Fruit fly (Drosophila melanogaster) whole organism, embryonic: ENCODE results near the gene upSET.
A peak's percentile ranks its signal among the peaks of the same experiment; 100 is the strongest.

Experiments used
- CG10431 ChIP-seq: fragments of 200-800 bp; sonication (Bioruptor generic); optimal IDR thresholded peaks from 3 replicates; lab custom pipeline; 2018; ENCODE audit warnings: missing biosample characterization, mild to moderate bottlenecking, missing genetic modification characterization
- CG10565 ChIP-seq: fragments of 200-800 bp; sonication (Bioruptor generic); optimal IDR thresholded peaks from 3 replicates; lab custom pipeline; 2016; ENCODE audit warnings: missing biosample characterization, mild to moderate bottlenecking, missing genetic modification characterization
- CG13624 ChIP-seq: fragments of 200-800 bp; sonication (Bioruptor generic); optimal IDR thresholded peaks from 2 replicates; lab custom pipeline; 2016; ENCODE audit warnings: missing biosample characterization, missing genetic modification characterization
- CG13775 ChIP-seq: fragments of 200-800 bp; sonication (Bioruptor generic); optimal IDR thresholded peaks from 3 replicates; lab custom pipeline; 2017; ENCODE audit warnings: missing biosample characterization, mild to moderate bottlenecking, missing genetic modification characterization
- CG15269 ChIP-seq: fragments of 200-800 bp; sonication (Bioruptor generic); optimal IDR thresholded peaks from 2 replicates; lab custom pipeline; 2018; ENCODE audit warnings: missing biosample characterization, mild to moderate bottlenecking, missing genetic modification characterization, moderate library complexity
- CG18476 ChIP-seq: fragments of 200-800 bp; sonication (Bioruptor generic); optimal IDR thresholded peaks from 2 replicates; lab custom pipeline; 2016; ENCODE audit warnings: missing biosample characterization, mild to moderate bottlenecking, missing genetic modification characterization
- CG18599 ChIP-seq: fragments of 200-800 bp; sonication (Bioruptor generic); optimal IDR thresholded peaks from 3 replicates; lab custom pipeline; 2017; ENCODE audit warnings: missing biosample characterization, missing genetic modification characterization, mild to moderate bottlenecking, moderate library complexity, missing genetic modification reagents
- CG18764 ChIP-seq: fragments of 200-800 bp; sonication (Bioruptor generic); optimal IDR thresholded peaks from 3 replicates; lab custom pipeline; 2016; ENCODE audit warnings: missing biosample characterization, missing genetic modification characterization
- CG2199 ChIP-seq: fragments of 200-800 bp; sonication (Bioruptor generic); IDR thresholded peaks from 3 replicates; pipeline ENCODE4 v1.3.6; 2022; ENCODE audit warnings: missing biosample characterization, missing genetic modification characterization
- CG3065 ChIP-seq: fragments of 200-800 bp; sonication (Bioruptor generic); optimal IDR thresholded peaks from 2 replicates; lab custom pipeline; 2016; ENCODE audit warnings: missing biosample characterization, missing genetic modification characterization
- CG34422 ChIP-seq: fragments of 200-800 bp; sonication (Bioruptor generic); IDR thresholded peaks from 3 replicates; pipeline ENCODE4 v1.3.6; 2022; ENCODE audit warnings: missing biosample characterization, missing genetic modification characterization
- CG3995 ChIP-seq: fragments of 200-800 bp; sonication (Bioruptor generic); optimal IDR thresholded peaks from 3 replicates; lab custom pipeline; 2016; ENCODE audit warnings: missing biosample characterization, missing genetic modification characterization
- CG5245 ChIP-seq: fragments of 200-800 bp; sonication (Bioruptor generic); optimal IDR thresholded peaks from 3 replicates; lab custom pipeline; 2016; ENCODE audit warnings: missing biosample characterization, missing genetic modification characterization
- CG6854 ChIP-seq: fragments of 200-800 bp; sonication (Bioruptor generic); optimal IDR thresholded peaks from 3 replicates; lab custom pipeline; 2017; ENCODE audit warnings: missing biosample characterization, mild to moderate bottlenecking, missing genetic modification characterization
- CG7271 ChIP-seq: fragments of 200-800 bp; sonication (Bioruptor generic); optimal IDR thresholded peaks from 2 replicates; lab custom pipeline; 2018; ENCODE audit warnings: missing biosample characterization, mild to moderate bottlenecking, missing genetic modification characterization, moderate library complexity
- CG9932 ChIP-seq: fragments of 200-800 bp; sonication (Bioruptor generic); IDR thresholded peaks from 2 replicates; pipeline ENCODE4 v1.3.6; 2022; ENCODE audit warnings: missing biosample characterization, missing genetic modification characterization
- D ChIP-seq, 2 experiments: fragments of 200-800 bp in 1 of 2; fragments of >200 bp in 1 of 2; sonication (Bioruptor generic) in 1 of 2; optimal IDR thresholded peaks; 2 replicates in 1 of 2; 3 replicates in 1 of 2; lab custom pipeline; 2017; ENCODE audit warnings: mild to moderate bottlenecking in 1 of 2, missing biosample characterization in 1 of 2, missing genetic modification characterization in 1 of 2, missing genetic modification reagents in 1 of 2
- Dek ChIP-seq: fragments of 200-800 bp; sonication (Bioruptor generic); optimal IDR thresholded peaks from 3 replicates; lab custom pipeline; 2019; ENCODE audit warnings: missing biosample characterization, mild to moderate bottlenecking, missing genetic modification characterization, moderate library complexity
- Dp ChIP-seq: fragments of 200-800 bp; sonication (Bioruptor generic); optimal IDR thresholded peaks from 2 replicates; lab custom pipeline; 2018; ENCODE audit warnings: missing biosample characterization, mild to moderate bottlenecking, missing genetic modification characterization, moderate library complexity
- Hand ChIP-seq: fragments of 200-800 bp; sonication (Bioruptor generic); optimal IDR thresholded peaks from 2 replicates; lab custom pipeline; 2017; ENCODE audit warnings: mild to moderate bottlenecking, missing biosample characterization, missing genetic modification reagents, missing genetic modification characterization
- Hsf ChIP-seq: fragments of 200-800 bp; sonication (Bioruptor generic); optimal IDR thresholded peaks from 3 replicates; lab custom pipeline; 2016; ENCODE audit warnings: missing biosample characterization, missing genetic modification characterization
- Opbp ChIP-seq: fragments of 200-800 bp; sonication (Bioruptor generic); IDR thresholded peaks from 3 replicates; pipeline ENCODE4 v1.3.6; 2022; ENCODE audit warnings: missing biosample characterization, missing genetic modification characterization; ENCODE audit not compliant: partially characterized antibody
- Pdp1 ChIP-seq, 2 experiments: fragments of 200-800 bp; sonication (Bioruptor generic); optimal IDR thresholded peaks; 3 replicates each; lab custom pipeline; 2016; ENCODE audit warnings: missing biosample characterization in 2 of 2, missing genetic modification characterization in 2 of 2, mild to moderate bottlenecking in 1 of 2, moderate library complexity in 1 of 2
- Poxn ChIP-seq: fragments of 200-800 bp; sonication (Bioruptor generic); IDR thresholded peaks from 2 replicates; pipeline ENCODE4 v1.3.6; 2022; ENCODE audit warnings: missing biosample characterization, missing genetic modification characterization
- Rx ChIP-seq: fragments of 200-800 bp; sonication (Bioruptor generic); IDR thresholded peaks from 2 replicates; pipeline ENCODE4 v1.3.6; 2022; ENCODE audit warnings: missing biosample characterization, missing genetic modification characterization
- Sox102F ChIP-seq: fragments of 200-800 bp; sonication (Bioruptor generic); optimal IDR thresholded peaks from 2 replicates; lab custom pipeline; 2018; ENCODE audit warnings: missing biosample characterization, mild to moderate bottlenecking, missing genetic modification characterization, moderate library complexity
- Vsx1 ChIP-seq: fragments of 200-800 bp; sonication (Bioruptor generic); optimal IDR thresholded peaks from 2 replicates; lab custom pipeline; 2017; ENCODE audit warnings: missing biosample characterization, mild to moderate bottlenecking, missing genetic modification characterization, missing genetic modification reagents
- bcd ChIP-seq: fragments of 200-800 bp; sonication (Bioruptor generic); optimal IDR thresholded peaks from 2 replicates; lab custom pipeline; 2017; ENCODE audit warnings: missing biosample characterization, mild to moderate bottlenecking, missing genetic modification characterization
- croc ChIP-seq: fragments of 200-800 bp; sonication (Bioruptor generic); conservative IDR thresholded peaks from 3 replicates; pipeline ENCODE4 v1.3.6; 2022; ENCODE audit warnings: missing biosample characterization, missing genetic modification characterization
- cwo ChIP-seq: fragments of 200-800 bp; sonication (Bioruptor generic); optimal IDR thresholded peaks from 3 replicates; lab custom pipeline; 2017; ENCODE audit warnings: missing biosample characterization, missing genetic modification characterization, mild to moderate bottlenecking, moderate library complexity, missing genetic modification reagents
- da ChIP-seq: fragments of 200-800 bp; sonication (Bioruptor generic); optimal IDR thresholded peaks from 2 replicates; lab custom pipeline; 2016; ENCODE audit warnings: missing biosample characterization, missing genetic modification characterization
- danr ChIP-seq: fragments of 200-800 bp; sonication (Bioruptor generic); IDR thresholded peaks from 2 replicates; pipeline ENCODE4 v1.3.6; 2022; ENCODE audit warnings: missing biosample characterization, missing genetic modification characterization
- disco-r ChIP-seq: fragments of 200-800 bp; sonication (Bioruptor generic); optimal IDR thresholded peaks from 2 replicates; lab custom pipeline; 2016; ENCODE audit warnings: missing biosample characterization, missing genetic modification characterization
- dysf ChIP-seq: fragments of 200-800 bp; sonication (Bioruptor generic); IDR thresholded peaks from 3 replicates; pipeline ENCODE4 v1.3.6; 2022; ENCODE audit warnings: missing biosample characterization, missing genetic modification characterization
- fu2 ChIP-seq: fragments of 200-800 bp; sonication (Bioruptor generic); optimal IDR thresholded peaks from 2 replicates; lab custom pipeline; 2016; ENCODE audit warnings: missing biosample characterization, missing genetic modification characterization
- gcm ChIP-seq: fragments of 200-800 bp; sonication (Bioruptor generic); optimal IDR thresholded peaks from 2 replicates; lab custom pipeline; 2019; ENCODE audit warnings: missing biosample characterization, mild to moderate bottlenecking, missing genetic modification characterization, moderate library complexity
- gro ChIP-seq: fragments of 200-800 bp; sonication (Bioruptor generic); optimal IDR thresholded peaks from 2 replicates; lab custom pipeline; 2016; ENCODE audit warnings: missing biosample characterization, missing genetic modification characterization
- lab ChIP-seq: fragments of 200-800 bp; sonication (Bioruptor generic); optimal IDR thresholded peaks from 3 replicates; lab custom pipeline; 2017; ENCODE audit warnings: missing biosample characterization, missing genetic modification characterization, mild to moderate bottlenecking, moderate library complexity, missing genetic modification reagents
- oc ChIP-seq: fragments of 200-800 bp; sonication (Bioruptor generic); optimal IDR thresholded peaks from 2 replicates; lab custom pipeline; 2018; ENCODE audit warnings: missing biosample characterization, mild to moderate bottlenecking, missing genetic modification characterization, moderate library complexity
- pho ChIP-seq: fragments of 200-800 bp; sonication (Bioruptor generic); optimal IDR thresholded peaks from 2 replicates; lab custom pipeline; 2016; ENCODE audit warnings: missing biosample characterization, missing genetic modification characterization
- phol ChIP-seq: fragments of 200-800 bp; sonication (Bioruptor generic); optimal IDR thresholded peaks from 3 replicates; lab custom pipeline; 2018; ENCODE audit warnings: missing biosample characterization, mild to moderate bottlenecking, missing genetic modification characterization, moderate library complexity
- repo ChIP-seq: fragments of 200-800 bp; sonication (Bioruptor generic); optimal IDR thresholded peaks from 2 replicates; lab custom pipeline; 2016; ENCODE audit warnings: missing biosample characterization, missing genetic modification characterization
- rib ChIP-seq: fragments of 200-800 bp; sonication (Bioruptor generic); IDR thresholded peaks from 2 replicates; pipeline ENCODE4 v1.3.6; 2022; ENCODE audit warnings: missing biosample characterization, missing genetic modification characterization
- shn ChIP-seq: fragments of 200-800 bp; sonication (Bioruptor generic); optimal IDR thresholded peaks from 3 replicates; lab custom pipeline; 2016; ENCODE audit warnings: missing biosample characterization, missing genetic modification characterization
- sob ChIP-seq: fragments of 200-800 bp; sonication (Bioruptor generic); IDR thresholded peaks from 2 replicates; pipeline ENCODE4 v1.3.6; 2022; ENCODE audit warnings: missing biosample characterization, missing genetic modification characterization
- tll ChIP-seq, 2 experiments: fragments of 200-800 bp in 1 of 2; fragments of >200 bp in 1 of 2; sonication (Bioruptor generic) in 1 of 2; optimal IDR thresholded peaks; 2 replicates each; lab custom pipeline; 2017 to 2019; ENCODE audit warnings: missing biosample characterization in 2 of 2, missing genetic modification characterization in 2 of 2, mild to moderate bottlenecking in 1 of 2, moderate library complexity in 1 of 2
- toy ChIP-seq: fragments of 200-800 bp; sonication (Bioruptor generic); IDR thresholded peaks from 2 replicates; pipeline ENCODE4 v1.3.6; 2022; ENCODE audit warnings: missing biosample characterization, missing genetic modification characterization
- twi ChIP-seq: fragments of 200-800 bp; optimal IDR thresholded peaks from 2 replicates; lab custom pipeline; 2019; ENCODE audit warnings: missing biosample characterization, mild to moderate bottlenecking, missing genetic modification characterization, moderate library complexity
- vnd ChIP-seq: fragments of 200-800 bp; sonication (Bioruptor generic); IDR thresholded peaks from 3 replicates; pipeline ENCODE4 v1.3.6; 2022; ENCODE audit warnings: missing biosample characterization, missing genetic modification characterization; ENCODE audit not compliant: partially characterized antibody

The upSET gene

DNA sequence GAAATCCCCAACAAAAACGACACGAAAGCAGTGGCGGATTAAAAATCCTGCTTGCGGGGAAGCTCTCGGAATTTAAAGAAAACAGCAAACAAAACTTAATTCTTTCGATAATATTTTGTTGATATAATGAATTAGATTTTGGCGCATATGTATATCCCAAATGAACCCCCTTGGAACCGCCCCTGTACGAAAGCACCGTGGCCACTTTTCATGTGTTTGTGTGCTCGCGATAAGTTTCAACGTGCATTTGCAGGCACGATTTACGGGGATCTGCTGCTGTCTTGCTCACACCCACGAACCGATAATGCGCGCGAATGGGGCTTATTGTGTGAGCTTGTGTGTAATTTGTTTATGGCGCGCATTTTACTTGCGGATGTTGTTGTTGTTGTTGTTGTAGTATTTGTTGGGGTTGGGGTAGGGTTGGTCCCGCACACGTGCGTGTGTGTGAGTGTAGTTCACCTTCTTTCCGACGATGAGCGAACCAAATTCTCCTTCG is 3.1 kb downstream of the upSET start (continued):
- TF ChIP-seq disco-r (GFP tag; lab: Kevin White, UChicago) (peak; percentile 87), rib (GFP tag; lab: Robert Waterston, UW) (peak; percentile 77), CG3995 (peak; percentile 65), fu2 (peak; percentile 93), Hand (peak; percentile 76), pho (peak; percentile 94), sob (GFP tag; lab: Robert Waterston, UW) (peak; percentile 97), CG13624 (GFP tag; lab: Kevin White, UChicago) (peak; percentile 97), da (GFP tag; lab: Kevin White, UChicago) (peak; percentile 92), Dp (peak; percentile 38), gcm (GFP tag; lab: Kevin White, UChicago) (peak; percentile 92), CG6854 (GFP tag; lab: Kevin White, UChicago) (peak; percentile 87), Rx (GFP tag; lab: Robert Waterston, UW) (peak; percentile 95), CG2199 (GFP tag; lab: Robert Waterston, UW) (peak; percentile 98), CG10565 (peak; percentile 87), CG9932 (GFP tag; lab: Robert Waterston, UW) (peak; percentile 94), Poxn (GFP tag; lab: Robert Waterston, UW) (peak; percentile 64; the same call in 1 of the 2 replicates), CG18764 (GFP tag; lab: Kevin White, UChicago) (peak; percentile 91), CG7271 (peak; percentile 21), twi (peak; percentile 85), CG13775 (GFP tag; lab: Kevin White, UChicago) (peak; percentile 85), tll (GFP tag; optimal IDR thresholded peaks at IDR 0.05; lab: Kevin White, UChicago) (no peak), CG15269 (tag; lab: Kevin White, UChicago) (peak; percentile 98), CG10431 (GFP tag; lab: Kevin White, UChicago) (peak; percentile 82), vnd (no peak), repo (GFP tag; lab: Kevin White, UChicago) (peak; percentile 94), toy (GFP tag; lab: Robert Waterston, UW) (no peak), D (optimal IDR thresholded peaks at IDR 0.05; lab: Kevin White, UChicago) (no peak), D (GFP tag; optimal IDR thresholded peaks at IDR 0.05; lab: Kevin White, UChicago) (peak; percentile 94), Vsx1 (peak; percentile 89), bcd (GFP tag; lab: Kevin White, UChicago) (peak; percentile 95), Pdp1 (GFP tag; optimal IDR thresholded peaks at IDR 0.05; lab: Kevin White, UChicago) (peak; percentile 95 to 96), croc (GFP tag; lab: Robert Waterston, UW) (peak; percentile 85), Sox102F (GFP tag; lab: Kevin White, UChicago) (peak; percentile 98), Dek (tag; lab: Kevin White, UChicago) (peak; percentile 93), danr (GFP tag; lab: Robert Waterston, UW) (peak; percentile 89), gro (peak; percentile 93), shn (GFP tag; lab: Kevin White, UChicago) (peak; percentile 94), phol (tag; lab: Kevin White, UChicago) (peak; percentile 95), dysf (peak; percentile 95), CG3065 (GFP tag; lab: Kevin White, UChicago) (peak; percentile 75), CG5245 (GFP tag; lab: Kevin White, UChicago) (peak; percentile 92), CG34422 (GFP tag; lab: Robert Waterston, UW) (peak; percentile 97), CG18476 (GFP tag; lab: Kevin White, UChicago) (peak; percentile 88), CG18599 (GFP tag; lab: Kevin White, UChicago) (peak; percentile 96), oc (peak; percentile 97), Hsf (GFP tag; lab: Kevin White, UChicago) (peak; percentile 96), lab (GFP tag; lab: Kevin White, UChicago) (peak; percentile 97), Opbp (peak; percentile 40; the same call in 1 of the 3 replicates), cwo (peak; percentile 91)
